Fruit fly (Drosophila melanogaster) S2 (cell line): Measurements from ENCODE around the gene Naglu.

Experiments used
- CG8478 ChIP-seq: fragments of >200 bp; optimal IDR thresholded peaks from 2 replicates; lab custom pipeline; 2018
- CTCF ChIP-seq, 2 experiments: fragments of >200 bp; optimal IDR thresholded peaks; 2 replicates each; lab custom pipeline; 2018

DNA sequence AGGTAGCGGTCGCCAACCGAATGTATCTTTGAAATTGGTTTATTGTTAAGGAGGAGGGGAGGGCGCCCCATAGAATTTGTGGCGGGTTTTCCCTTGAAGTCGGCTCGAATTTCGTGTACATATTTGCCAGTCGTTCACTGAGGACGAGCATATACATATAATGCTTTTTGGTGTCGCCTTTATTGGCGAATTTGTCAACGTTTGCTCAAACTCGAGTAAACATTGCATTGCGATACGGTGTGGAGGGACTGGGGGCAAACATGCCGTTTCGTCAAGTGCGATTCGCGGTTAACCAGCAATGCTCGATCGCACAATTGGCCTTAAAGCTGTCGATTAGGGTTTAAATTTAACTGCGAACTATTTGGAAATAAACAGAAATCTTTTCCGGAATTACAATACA is 5.9 kb upstream of the Naglu start:
- TF ChIP-seq CG8478 (lab: Kevin White, UChicago) (no peak), CTCF (optimal IDR thresholded peaks at IDR 0.05; lab: Kevin White, UChicago) (no peak)
